Fruit fly (Drosophila melanogaster): ENCODE measurements around the gene CG43084.

dm6 chr3L:15641590-15642019, 9.0 kb upstream of the CG43084 start:
- TF ChIP-seq Snoo (tag; optimal IDR thresholded peaks at IDR 0.05) (peak; percentile 28), CG12605 (GFP tag; IDR thresholded peaks at IDR 0.05) (0 out of 2 replicates have a peak, but pooled peaks have one; percentile 7), EcR (GFP tag; optimal IDR thresholded peaks at IDR 0.05) (no peak)

Data from whole organism, pupa.